Worm (Caenorhabditis elegans) whole organism, L4/young adult: ENCODE data around the gene srv-29.

ENCODE experiments used
- W03F9.2 ChIP-seq: fragments of 150-350 bp; optimal IDR thresholded peaks from 2 replicates; lab custom pipeline; 2014; ENCODE audit warnings: missing biosample characterization, missing genetic modification characterization
- dao-5 ChIP-seq: sonication (generic microtip); optimal IDR thresholded peaks from 2 replicates; lab custom pipeline; 2016; ENCODE audit warnings: missing genotype, missing genetic modification characterization, moderate library complexity, missing compliant biosample characterization
- him-1 ChIP-seq: sonication (generic microtip); optimal IDR thresholded peaks from 2 replicates; lab custom pipeline; 2016; ENCODE audit warnings: missing genotype, missing genetic modification reagents, missing genetic modification characterization, missing compliant biosample characterization

DNA sequence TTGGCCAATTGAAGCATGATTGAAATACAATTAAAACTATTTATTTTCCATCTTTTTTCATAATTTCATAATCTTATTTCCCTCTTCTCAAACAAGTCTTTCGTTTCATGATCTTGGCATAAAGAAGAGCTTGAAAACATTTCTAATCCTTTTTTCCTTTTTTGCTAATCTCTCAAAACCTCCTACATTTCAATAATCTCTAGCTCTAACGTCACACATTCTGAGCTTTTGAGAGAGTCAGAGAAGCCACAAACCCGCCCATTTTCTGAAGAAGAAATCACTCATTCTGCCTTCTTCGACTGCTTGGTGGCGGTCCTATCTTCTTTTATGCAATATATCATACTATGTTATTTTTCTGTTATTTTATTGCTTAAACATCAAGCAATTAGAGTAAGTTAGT, 16.8 kb downstream of the srv-29 start, which contains the start of gene F58F9.1:
- no peak for TF ChIP-seq dao-5 (tag; lab: Kevin White, UChicago)
- TF ChIP-seq him-1 (tag; lab: Kevin White, UChicago), result no peak
- TF ChIP-seq W03F9.2, result no peak
